Worm (Caenorhabditis elegans): ENCODE results near the gene hpd-1.

ce11 chrIII:10523025-10523424, 12.3 kb upstream of the hpd-1 start:
- TF ChIP-seq F49E8.2 (tag; optimal IDR thresholded peaks at IDR 0.05; ENCODE audit: insufficient read depth) (no peak), aptf-2 (GFP tag; conservative IDR thresholded peaks at IDR 0.05) (no peak), T26A5.8 (tag; optimal IDR thresholded peaks at IDR 0.05) (no peak), Y53F4B.3 (GFP tag; IDR thresholded peaks at IDR 0.05) (no peak), ztf-18 (tag; optimal IDR thresholded peaks at IDR 0.05) (no peak), lin-26 (GFP tag; IDR thresholded peaks at IDR 0.05) (no peak)
